Fruit fly (Drosophila melanogaster) whole organism, pupa: ENCODE data around the gene crol.

Source experiments
- CG14655 ChIP-seq: fragments of 200-800 bp; sonication (Bioruptor generic); optimal IDR thresholded peaks from 3 replicates; lab custom pipeline; 2017; ENCODE audit warnings: mild to moderate bottlenecking, missing biosample characterization, missing genetic modification reagents, missing genetic modification characterization
- CG15710 ChIP-seq: fragments of 200-800 bp; sonication (Bioruptor generic); optimal IDR thresholded peaks from 2 replicates; lab custom pipeline; 2018; ENCODE audit warnings: missing biosample characterization, mild to moderate bottlenecking, missing genetic modification characterization, moderate library complexity
- CG17806 ChIP-seq: fragments of 200-800 bp; sonication (Bioruptor generic); optimal IDR thresholded peaks from 2 replicates; lab custom pipeline; 2018; ENCODE audit warnings: missing biosample characterization, mild to moderate bottlenecking, missing genetic modification characterization, moderate library complexity
- CG8301 ChIP-seq: fragments of 200-800 bp; sonication (Bioruptor generic); optimal IDR thresholded peaks from 2 replicates; lab custom pipeline; 2018; ENCODE audit warnings: missing biosample characterization, mild to moderate bottlenecking, missing genetic modification characterization
- CG9948 ChIP-seq: fragments of 200-800 bp; sonication (Bioruptor generic); optimal IDR thresholded peaks from 2 replicates; lab custom pipeline; 2018; ENCODE audit warnings: missing biosample characterization, mild to moderate bottlenecking, missing genetic modification characterization, moderate library complexity
- D1 ChIP-seq: fragments of 200-800 bp; sonication (Bioruptor generic); optimal IDR thresholded peaks from 2 replicates; lab custom pipeline; 2018; ENCODE audit warnings: missing biosample characterization, mild to moderate bottlenecking, missing genetic modification characterization, moderate library complexity
- gl ChIP-seq: fragments of 200-800 bp; sonication (Bioruptor generic); optimal IDR thresholded peaks from 2 replicates; lab custom pipeline; 2018; ENCODE audit warnings: missing biosample characterization, mild to moderate bottlenecking, missing genetic modification characterization

- TF ChIP-seq gl (tag; lab: Kevin White, UChicago) (no peak), D1 (tag; lab: Kevin White, UChicago) (no peak), CG8301 (tag; lab: Kevin White, UChicago) (no peak), CG14655 (GFP tag; lab: Kevin White, UChicago) (no peak), CG9948 (tag; lab: Kevin White, UChicago) (no peak), CG17806 (no peak), CG15710 (no peak)
Measured at dm6 chr2L:11853130-11853529, 43.9 kb upstream of the crol start, which contains the start of gene CG42751.
